Worm (Caenorhabditis elegans) whole organism, late embryonic: ENCODE data around the gene mec-1.

Experiments
- Y22D7AL.16 ChIP-seq: sonication (generic microtip); optimal IDR thresholded peaks from 2 replicates; lab custom pipeline; 2016; ENCODE audit warnings: missing genetic modification characterization, missing compliant biosample characterization
- mec-3 ChIP-seq: sonication (generic microtip); optimal IDR thresholded peaks from 2 replicates; lab custom pipeline; 2016; ENCODE audit warnings: borderline replicate concordance, missing genetic modification characterization, missing compliant biosample characterization
- nfya-1 ChIP-seq: sonication (generic microtip); optimal IDR thresholded peaks from 2 replicates; lab custom pipeline; 2017; ENCODE audit warnings: missing genetic modification characterization, mild to moderate bottlenecking, missing compliant biosample characterization, antibody characterized with exemption, moderate library complexity
- pha-2 ChIP-seq: sonication (generic microtip); optimal IDR thresholded peaks from 2 replicates; lab custom pipeline; 2017; ENCODE audit warnings: mild to moderate bottlenecking, missing genetic modification characterization, missing compliant biosample characterization
- unc-55 ChIP-seq: sonication (generic microtip); optimal IDR thresholded peaks from 2 replicates; lab custom pipeline; 2017; ENCODE audit warnings: missing biosample characterization, missing genetic modification reagents, missing genetic modification characterization

ce11 chrV:6976047-6976446, 19.7 kb downstream of the mec-1 start, which contains the start of gene srx-16:
- TF ChIP-seq nfya-1 (tag; lab: Kevin White, UChicago) (no peak), mec-3 (tag; lab: Kevin White, UChicago) (no peak), unc-55 (GFP tag; lab: Kevin White, UChicago) (no peak), pha-2 (tag; lab: Kevin White, UChicago) (no peak), Y22D7AL.16 (no peak)
